Worm (Caenorhabditis elegans) whole organism, L1 larva: ENCODE results near the gene sodh-2.

ENCODE experiments used
- C04F5.9 ChIP-seq: sonication (generic microtip); optimal IDR thresholded peaks from 2 replicates; lab custom pipeline; 2016; ENCODE audit warnings: missing genetic modification characterization, missing compliant biosample characterization
- Y116A8C.19 ChIP-seq: sonication (generic microtip); optimal IDR thresholded peaks from 2 replicates; lab custom pipeline; 2016; ENCODE audit warnings: missing compliant biosample characterization, missing genetic modification characterization, borderline replicate concordance
- aha-1 ChIP-seq: fragments of 150-350 bp; optimal IDR thresholded peaks from 2 replicates; lab custom pipeline; 2014; ENCODE audit warnings: missing biosample characterization, missing genetic modification characterization
- alr-1 ChIP-seq: fragments of 200-800 bp; sonication (Bioruptor generic); optimal IDR thresholded peaks from 2 replicates; lab custom pipeline; 2018; ENCODE audit warnings: borderline replicate concordance, mild to moderate bottlenecking, missing genetic modification characterization, missing compliant biosample characterization
- ama-1 ChIP-seq: fragments of 150-350 bp; optimal IDR thresholded peaks from 2 replicates; lab custom pipeline; 2014
- blmp-1 ChIP-seq: fragments of 150-350 bp; optimal IDR thresholded peaks from 2 replicates; lab custom pipeline; 2014; ENCODE audit warnings: missing biosample characterization, missing genetic modification characterization
- ceh-90 ChIP-seq: sonication (generic microtip); optimal IDR thresholded peaks from 2 replicates; lab custom pipeline; 2016; ENCODE audit warnings: missing genetic modification characterization, missing compliant biosample characterization
- ces-1 ChIP-seq: fragments of 150-350 bp; optimal IDR thresholded peaks from 2 replicates; lab custom pipeline; 2014; ENCODE audit warnings: missing biosample characterization, missing genetic modification reagents, missing genetic modification characterization
- dpl-1 ChIP-seq, 3 experiments: fragments of 150-350 bp in 2 of 3; sonication (generic microtip) in 1 of 3; optimal IDR thresholded peaks; 2 replicates each; lab custom pipeline; 2014 to 2017; ENCODE audit warnings: missing biosample characterization in 3 of 3, missing genetic modification characterization in 3 of 3, missing genetic modification reagents in 3 of 3
- dsc-1 ChIP-seq: sonication (generic microtip); optimal IDR thresholded peaks from 2 replicates; lab custom pipeline; 2016; ENCODE audit warnings: mild to moderate bottlenecking, missing genetic modification characterization, missing compliant biosample characterization
- efl-1 ChIP-seq, 4 experiments: fragments of 150-350 bp; optimal IDR thresholded peaks in 3 of 4; peaks in 1 of 4; 1 replicate in 1 of 4; 2 replicates in 3 of 4; lab custom pipeline; 2014; ENCODE audit warnings: missing biosample characterization in 2 of 4, missing genetic modification characterization in 2 of 4, missing genetic modification reagents in 2 of 4
- egl-27 ChIP-seq, 2 experiments: fragments of 150-350 bp in 1 of 2; sonication (generic microtip); optimal IDR thresholded peaks; 3 replicates each; lab custom pipeline; 2017 to 2018; ENCODE audit warnings: missing biosample characterization in 2 of 2, missing genetic modification characterization in 2 of 2, missing genetic modification reagents in 2 of 2
- elt-2 ChIP-seq: sonication (generic microtip); optimal IDR thresholded peaks from 2 replicates; lab custom pipeline; 2016; ENCODE audit warnings: missing genetic modification characterization, mild to moderate bottlenecking, inconsistent platforms, missing compliant biosample characterization, missing genetic modification reagents
- elt-3 ChIP-seq, 6 experiments: fragments of 150-350 bp in 1 of 6; sonication (generic microtip); optimal IDR thresholded peaks; 2 replicates each; lab custom pipeline; 2017 to 2018; ENCODE audit warnings: missing biosample characterization in 6 of 6, missing genetic modification characterization in 6 of 6, inconsistent platforms in 1 of 6
- ets-5 ChIP-seq: fragments of 200-800 bp; sonication (Bioruptor generic); IDR thresholded peaks from 2 replicates; pipeline ENCODE4 v1.3.6; 2022; ENCODE audit warnings: missing genetic modification characterization, missing compliant biosample characterization
- fkh-10 ChIP-seq: sonication (generic microtip); optimal IDR thresholded peaks from 2 replicates; lab custom pipeline; 2017; ENCODE audit warnings: missing biosample characterization, missing genetic modification reagents, missing genetic modification characterization
- fkh-4 ChIP-seq: sonication (generic microtip); optimal IDR thresholded peaks from 2 replicates; lab custom pipeline; 2016; ENCODE audit warnings: missing compliant biosample characterization, missing genetic modification characterization, borderline replicate concordance
- fkh-8 ChIP-seq: sonication (generic microtip); optimal IDR thresholded peaks from 2 replicates; lab custom pipeline; 2016; ENCODE audit warnings: mild to moderate bottlenecking, missing genetic modification characterization, missing compliant biosample characterization
- fos-1 ChIP-seq: fragments of 150-350 bp; optimal IDR thresholded peaks from 2 replicates; lab custom pipeline; 2014; ENCODE audit warnings: missing biosample characterization, missing genetic modification characterization
- hpl-2 ChIP-seq: fragments of 150-350 bp; optimal IDR thresholded peaks from 2 replicates; lab custom pipeline; 2014; ENCODE audit warnings: missing biosample characterization, missing genetic modification reagents, missing genetic modification characterization
- jun-1 ChIP-seq: fragments of 150-350 bp; optimal IDR thresholded peaks from 2 replicates; lab custom pipeline; 2014; ENCODE audit warnings: missing biosample characterization, missing genetic modification reagents, missing genetic modification characterization
- lin-35 ChIP-seq, 2 experiments: fragments of 150-350 bp; optimal IDR thresholded peaks; 2 replicates each; lab custom pipeline; 2014; ENCODE audit warnings: missing biosample characterization in 2 of 2, missing genetic modification characterization in 2 of 2, missing genetic modification reagents in 2 of 2
- lin-39 ChIP-seq: fragments of 150-350 bp; optimal IDR thresholded peaks from 2 replicates; lab custom pipeline; 2014; ENCODE audit warnings: missing biosample characterization, missing genetic modification reagents, missing genetic modification characterization
- lir-3 ChIP-seq: sonication (generic microtip); optimal IDR thresholded peaks from 2 replicates; lab custom pipeline; 2016; ENCODE audit warnings: mild to moderate bottlenecking, missing genetic modification characterization, moderate library complexity, missing compliant biosample characterization; ENCODE audit not compliant: poor library complexity
- lsy-2 ChIP-seq, 2 experiments: fragments of 150-350 bp; optimal IDR thresholded peaks; 2 replicates each; lab custom pipeline; 2014; ENCODE audit warnings: missing biosample characterization in 2 of 2, missing genetic modification characterization in 2 of 2
- mep-1 ChIP-seq: fragments of 150-350 bp; optimal IDR thresholded peaks from 2 replicates; lab custom pipeline; 2014; ENCODE audit warnings: missing biosample characterization, missing genetic modification characterization
- nhr-11 ChIP-seq: fragments of 150-350 bp; optimal IDR thresholded peaks from 2 replicates; lab custom pipeline; 2014; ENCODE audit warnings: missing biosample characterization, missing genetic modification characterization
- nhr-19 ChIP-seq: fragments of 200-800 bp; sonication (Bioruptor generic); conservative IDR thresholded peaks from 2 replicates; pipeline ENCODE4 v1.3.6; 2022; ENCODE audit warnings: missing genetic modification characterization, missing compliant biosample characterization
- nhr-20 ChIP-seq: sonication (generic microtip); optimal IDR thresholded peaks from 2 replicates; lab custom pipeline; 2016; ENCODE audit warnings: mild to moderate bottlenecking, missing genetic modification characterization, missing compliant biosample characterization
- nhr-71 ChIP-seq: sonication (generic microtip); optimal IDR thresholded peaks from 2 replicates; lab custom pipeline; 2016; ENCODE audit warnings: mild to moderate bottlenecking, missing genetic modification characterization, moderate library complexity, missing compliant biosample characterization
- nhr-76 ChIP-seq: sonication (generic microtip); optimal IDR thresholded peaks from 2 replicates; lab custom pipeline; 2017; ENCODE audit warnings: missing biosample characterization, missing genetic modification characterization
- nhr-84 ChIP-seq: sonication (generic microtip); optimal IDR thresholded peaks from 2 replicates; lab custom pipeline; 2017; ENCODE audit warnings: missing biosample characterization, missing genetic modification characterization
- nhr-85 ChIP-seq: sonication (generic microtip); peaks from one replicate; lab custom pipeline; 2016; ENCODE audit warnings: missing genetic modification characterization, inconsistent platforms, missing compliant biosample characterization
- pag-3 ChIP-seq: sonication (generic microtip); optimal IDR thresholded peaks from 2 replicates; lab custom pipeline; 2017; ENCODE audit warnings: missing genetic modification characterization, mild to moderate bottlenecking, missing compliant biosample characterization, antibody characterized with exemption, borderline replicate concordance; ENCODE audit not compliant: insufficient read depth
- pqm-1 ChIP-seq: sonication (generic microtip); optimal IDR thresholded peaks from 3 replicates; lab custom pipeline; 2017; ENCODE audit warnings: missing biosample characterization, missing genetic modification characterization
- rnt-1 ChIP-seq: sonication (generic microtip); optimal IDR thresholded peaks from 2 replicates; lab custom pipeline; 2016; ENCODE audit warnings: mild to moderate bottlenecking, missing genetic modification characterization, moderate library complexity, missing compliant biosample characterization
- skn-1 ChIP-seq: fragments of 150-350 bp; optimal IDR thresholded peaks from 2 replicates; lab custom pipeline; 2014; ENCODE audit warnings: missing biosample characterization, missing genetic modification characterization
- snu-23 ChIP-seq: sonication (generic microtip); optimal IDR thresholded peaks from 2 replicates; lab custom pipeline; 2016; ENCODE audit warnings: missing genetic modification characterization, missing compliant biosample characterization
- sox-4 ChIP-seq: sonication (generic microtip); optimal IDR thresholded peaks from 2 replicates; lab custom pipeline; 2016; ENCODE audit warnings: missing genetic modification characterization, missing compliant biosample characterization
- sptf-1 ChIP-seq: fragments of 150-350 bp; optimal IDR thresholded peaks from 2 replicates; lab custom pipeline; 2014; ENCODE audit warnings: missing biosample characterization, missing genetic modification characterization
- ztf-11 ChIP-seq, 2 experiments: sonication (generic microtip); optimal IDR thresholded peaks; 2 replicates each; lab custom pipeline; 2016 to 2017; ENCODE audit warnings: missing genetic modification characterization in 2 of 2, missing biosample characterization in 1 of 2, missing compliant biosample characterization in 1 of 2
- ztf-4 ChIP-seq: fragments of 150-350 bp; optimal IDR thresholded peaks from 2 replicates; lab custom pipeline; 2014; ENCODE audit warnings: missing biosample characterization, missing genetic modification characterization

The sodh-2 gene

ce11 chrV:11933196-11934028, 42.4 kb upstream of the sodh-2 start, which contains the start of the genes aman-2 and F58H1.3 (continued):
- no peak for TF ChIP-seq ces-1 (GFP tag; lab: Kevin White, UChicago)
- TF ChIP-seq nhr-71, result peak; percentile 57
- TF ChIP-seq ceh-90 (tag; lab: Kevin White, UChicago), result peak; percentile 21
- peak; percentile 6 for TF ChIP-seq sox-4 (tag; lab: Kevin White, UChicago)
- peak; percentile 47 for TF ChIP-seq lir-3 (tag; lab: Kevin White, UChicago)
- no peak for TF ChIP-seq fkh-10
- no peak for TF ChIP-seq egl-27 (tag; optimal IDR thresholded peaks at IDR 0.05; lab: Kevin White, UChicago)
- no peak for TF ChIP-seq fos-1 (tag; lab: Kevin White, UChicago)
- no peak for TF ChIP-seq ztf-11 (tag; optimal IDR thresholded peaks at IDR 0.05; lab: Kevin White, UChicago)
- no peak for TF ChIP-seq C04F5.9 (tag; lab: Kevin White, UChicago)
- TF ChIP-seq ama-1 (lab: Kevin White, UChicago), result no peak
- no peak for TF ChIP-seq pqm-1 (tag; lab: Kevin White, UChicago)
- TF ChIP-seq Y116A8C.19 (tag; lab: Kevin White, UChicago), result no peak
- TF ChIP-seq skn-1, result peak; percentile 36

ce11 chrV:11929046-11929590, 38.1 kb upstream of the sodh-2 start, which contains the start of gene F58H1.2:
Gene F58H1.2 (plus strand): TSS chrV:11929096.
- TF ChIP-seq mep-1 (no peak), nhr-20 (no peak), nhr-84 (tag; lab: Kevin White, UChicago) (no peak), ztf-4 (tag; lab: Kevin White, UChicago) (no peak), nhr-19 (no peak), Y116A8C.19 (tag; lab: Kevin White, UChicago) (no peak), hpl-2 (no peak), C04F5.9 (tag; lab: Kevin White, UChicago) (no peak), lin-39 (tag; lab: Kevin White, UChicago) (no peak), nhr-71 (no peak), ces-1 (GFP tag; lab: Kevin White, UChicago) (no peak), nhr-11 (tag; lab: Kevin White, UChicago) (no peak)

- TF ChIP-seq sptf-1 (tag; lab: Kevin White, UChicago) (no peak), fkh-8 (tag; lab: Kevin White, UChicago) (peak; percentile 46), nhr-71 (peak; percentile 2), pag-3 (tag; lab: Kevin White, UChicago) (no peak), ceh-90 (tag; lab: Kevin White, UChicago) (no peak), blmp-1 (no peak), aha-1 (tag; lab: Kevin White, UChicago) (no peak), fkh-4 (tag; lab: Kevin White, UChicago) (no peak), elt-2 (tag; lab: Kevin White, UChicago) (no peak), nhr-84 (tag; lab: Kevin White, UChicago) (no peak), jun-1 (tag; lab: Kevin White, UChicago) (no peak)
Observed at ce11 chrV:11927346-11927745, 36.3 kb upstream of the sodh-2 start, which contains the start of gene osm-6. Gene osm-6 (minus strand): TSS chrV:11927446.

ce11 chrV:11921689-11922517, 30.9 kb upstream of the sodh-2 start:
- TF ChIP-seq sox-4 (tag; lab: Kevin White, UChicago), result no peak
- no peak for TF ChIP-seq nhr-76 (tag; lab: Kevin White, UChicago)
- TF ChIP-seq nhr-85 (tag; lab: Kevin White, UChicago), result peak; percentile 34
- no peak for TF ChIP-seq ets-5
- peak; percentile 28 for TF ChIP-seq snu-23 (GFP tag; lab: Kevin White, UChicago)
- TF ChIP-seq rnt-1 (tag; lab: Kevin White, UChicago), result peak; percentile 31
- peak in 1 of 2 experiments; percentile 40 for TF ChIP-seq lin-35 (GFP tag; optimal IDR thresholded peaks at IDR 0.05; lab: Kevin White, UChicago)
- peak in 1 of 6 experiments; percentile 71 for TF ChIP-seq elt-3 (tag; optimal IDR thresholded peaks at IDR 0.05; lab: Kevin White, UChicago)
- TF ChIP-seq dsc-1 (tag; lab: Kevin White, UChicago), result no peak
- no peak for TF ChIP-seq hpl-2
- peak; percentile 28 for TF ChIP-seq nhr-20
- no peak for TF ChIP-seq dpl-1 (GFP tag; optimal IDR thresholded peaks at IDR 0.05; lab: Kevin White, UChicago)
- TF ChIP-seq efl-1 (optimal IDR thresholded peaks at IDR 0.05; lab: Kevin White, UChicago), result no peak
- TF ChIP-seq efl-1 (GFP tag; optimal IDR thresholded peaks at IDR 0.05 in 1 of 2; lab: Kevin White, UChicago), result peak; percentile 10 to 20
- peak; percentile 43 for TF ChIP-seq nhr-71
- peak; percentile 8 to 60 for TF ChIP-seq lsy-2 (tag; optimal IDR thresholded peaks at IDR 0.05; lab: Kevin White, UChicago)
- no peak for TF ChIP-seq alr-1 (tag; lab: Kevin White, UChicago)
